Worm (Caenorhabditis elegans) whole organism, late embryonic: ENCODE measurements around the gene F37C12.21.

Source experiments
- C38D4.7 ChIP-seq: fragments of 200-800 bp; sonication (Bioruptor generic); optimal IDR thresholded peaks from 2 replicates; lab custom pipeline; 2018; ENCODE audit warnings: mild to moderate bottlenecking, missing genetic modification characterization, moderate library complexity, missing compliant biosample characterization
- K09A11.1 ChIP-seq: sonication (generic microtip); optimal IDR thresholded peaks from 2 replicates; lab custom pipeline; 2017; ENCODE audit warnings: antibody characterized with exemption, mild to moderate bottlenecking, missing genetic modification characterization, missing compliant biosample characterization; ENCODE audit not compliant: insufficient read depth
- T23F11.4 ChIP-seq: fragments of 200-800 bp; sonication (Bioruptor generic); optimal IDR thresholded peaks from 2 replicates; lab custom pipeline; 2018; ENCODE audit warnings: mild to moderate bottlenecking, missing genetic modification characterization, missing compliant biosample characterization
- Y22D7AL.16 ChIP-seq: sonication (generic microtip); optimal IDR thresholded peaks from 2 replicates; lab custom pipeline; 2016; ENCODE audit warnings: missing genetic modification characterization, missing compliant biosample characterization
- ahr-1 ChIP-seq: sonication (generic microtip); optimal IDR thresholded peaks from 2 replicates; lab custom pipeline; 2016; ENCODE audit warnings: missing genetic modification characterization, missing compliant biosample characterization
- ama-1 ChIP-seq: fragments of 150-350 bp; optimal IDR thresholded peaks from 2 replicates; lab custom pipeline; 2014
- ceh-18 ChIP-seq: sonication (generic microtip); optimal IDR thresholded peaks from 2 replicates; lab custom pipeline; 2016; ENCODE audit warnings: missing genetic modification characterization, missing compliant biosample characterization
- ceh-19 ChIP-seq: fragments of 200-800 bp; sonication (Bioruptor generic); optimal IDR thresholded peaks from 2 replicates; lab custom pipeline; 2018; ENCODE audit warnings: mild to moderate bottlenecking, missing genetic modification characterization, missing compliant biosample characterization
- ceh-2 ChIP-seq: sonication (generic microtip); optimal IDR thresholded peaks from 2 replicates; lab custom pipeline; 2016; ENCODE audit warnings: missing genotype, missing genetic modification characterization, missing compliant biosample characterization
- ceh-24 ChIP-seq: sonication (generic microtip); optimal IDR thresholded peaks from 2 replicates; lab custom pipeline; 2016; ENCODE audit warnings: mild to moderate bottlenecking, missing genetic modification characterization, missing compliant biosample characterization
- ceh-30 ChIP-seq: fragments of 150-350 bp; optimal IDR thresholded peaks from 2 replicates; lab custom pipeline; 2014; ENCODE audit warnings: missing biosample characterization, missing genetic modification characterization
- ceh-34 ChIP-seq: sonication (generic microtip); optimal IDR thresholded peaks from 2 replicates; lab custom pipeline; 2016; ENCODE audit warnings: mild to moderate bottlenecking, missing genetic modification characterization, missing compliant biosample characterization
- ceh-45 ChIP-seq: fragments of 200-800 bp; sonication (Bioruptor generic); IDR thresholded peaks from 2 replicates; pipeline ENCODE4 v1.3.6; 2022; ENCODE audit warnings: missing genetic modification reagents, missing genetic modification characterization, missing compliant biosample characterization
- ceh-48 ChIP-seq: sonication (generic microtip); optimal IDR thresholded peaks from 2 replicates; lab custom pipeline; 2016; ENCODE audit warnings: missing genetic modification characterization, inconsistent platforms, missing compliant biosample characterization
- ceh-6 ChIP-seq: fragments of 200-800 bp; sonication (Bioruptor generic); optimal IDR thresholded peaks from 2 replicates; lab custom pipeline; 2018; ENCODE audit warnings: mild to moderate bottlenecking, missing genetic modification characterization, missing compliant biosample characterization
- elt-2 ChIP-seq: sonication (generic microtip); optimal IDR thresholded peaks from 2 replicates; lab custom pipeline; 2016; ENCODE audit warnings: missing genetic modification reagents, missing genetic modification characterization, missing compliant biosample characterization
- elt-4 ChIP-seq: sonication (generic microtip); optimal IDR thresholded peaks from 2 replicates; lab custom pipeline; 2016; ENCODE audit warnings: missing genetic modification characterization, missing compliant biosample characterization
- ets-4 ChIP-seq: sonication (generic microtip); optimal IDR thresholded peaks from 2 replicates; lab custom pipeline; 2016; ENCODE audit warnings: missing genetic modification characterization, missing compliant biosample characterization
- eyg-1 ChIP-seq: sonication (generic microtip); optimal IDR thresholded peaks from 2 replicates; lab custom pipeline; 2016; ENCODE audit warnings: missing genotype, missing genetic modification characterization, missing compliant biosample characterization
- fkh-10 ChIP-seq: fragments of 150-350 bp; optimal IDR thresholded peaks from 2 replicates; lab custom pipeline; 2014; ENCODE audit warnings: missing biosample characterization, missing genetic modification reagents, missing genetic modification characterization
- fkh-6 ChIP-seq: sonication (generic microtip); optimal IDR thresholded peaks from 2 replicates; lab custom pipeline; 2016; ENCODE audit warnings: missing genetic modification characterization, missing compliant biosample characterization
- hlh-13 ChIP-seq: fragments of 200-800 bp; sonication (Bioruptor generic); optimal IDR thresholded peaks from 2 replicates; lab custom pipeline; 2018; ENCODE audit warnings: mild to moderate bottlenecking, missing genetic modification characterization, missing compliant biosample characterization
- hlh-6 ChIP-seq: sonication (generic microtip); optimal IDR thresholded peaks from 2 replicates; lab custom pipeline; 2016; ENCODE audit warnings: missing genotype, missing genetic modification characterization, missing compliant biosample characterization
- lin-11 ChIP-seq: fragments of 200-800 bp; sonication (Bioruptor generic); optimal IDR thresholded peaks from 2 replicates; lab custom pipeline; 2018; ENCODE audit warnings: mild to moderate bottlenecking, missing genetic modification characterization, missing compliant biosample characterization
- madf-2 ChIP-seq: sonication (generic microtip); optimal IDR thresholded peaks from 2 replicates; lab custom pipeline; 2017; ENCODE audit warnings: missing genetic modification characterization, missing compliant biosample characterization
- mec-3 ChIP-seq: sonication (generic microtip); optimal IDR thresholded peaks from 2 replicates; lab custom pipeline; 2016; ENCODE audit warnings: borderline replicate concordance, missing genetic modification characterization, missing compliant biosample characterization
- nhr-11 ChIP-seq: fragments of 150-350 bp; optimal IDR thresholded peaks from 2 replicates; lab custom pipeline; 2014; ENCODE audit warnings: missing biosample characterization, missing genetic modification characterization
- nhr-232 ChIP-seq: sonication (generic microtip); optimal IDR thresholded peaks from 2 replicates; lab custom pipeline; 2016; ENCODE audit warnings: missing genetic modification characterization, missing compliant biosample characterization
- npax-4 ChIP-seq: sonication (generic microtip); optimal IDR thresholded peaks from 2 replicates; lab custom pipeline; 2016; ENCODE audit warnings: missing genetic modification characterization, missing compliant biosample characterization
- pag-3 ChIP-seq: sonication (generic microtip); optimal IDR thresholded peaks from 2 replicates; lab custom pipeline; 2016; ENCODE audit warnings: missing compliant biosample characterization, missing genetic modification characterization, borderline replicate concordance
- pax-1 ChIP-seq: fragments of 150-350 bp; optimal IDR thresholded peaks from 2 replicates; lab custom pipeline; 2014; ENCODE audit warnings: missing biosample characterization, missing genetic modification characterization
- pha-2 ChIP-seq: sonication (generic microtip); optimal IDR thresholded peaks from 2 replicates; lab custom pipeline; 2017; ENCODE audit warnings: mild to moderate bottlenecking, missing genetic modification characterization, missing compliant biosample characterization
- pha-4 ChIP-seq: fragments of 150-350 bp; optimal IDR thresholded peaks from 2 replicates; lab custom pipeline; 2018; ENCODE audit warnings: missing biosample characterization, missing genetic modification reagents, missing genetic modification characterization
- pqm-1 ChIP-seq: sonication (generic microtip); optimal IDR thresholded peaks from 2 replicates; lab custom pipeline; 2016; ENCODE audit warnings: missing genetic modification characterization, missing compliant biosample characterization
- pros-1 ChIP-seq: fragments of 150-350 bp; optimal IDR thresholded peaks from 2 replicates; lab custom pipeline; 2014; ENCODE audit warnings: missing biosample characterization, missing genetic modification reagents, missing genetic modification characterization
- ref-2 ChIP-seq: sonication (generic microtip); optimal IDR thresholded peaks from 2 replicates; lab custom pipeline; 2016; ENCODE audit warnings: missing genetic modification characterization, missing compliant biosample characterization
- rnt-1 ChIP-seq: sonication (generic microtip); optimal IDR thresholded peaks from 2 replicates; lab custom pipeline; 2016; ENCODE audit warnings: missing genetic modification characterization, missing compliant biosample characterization
- sdc-2 ChIP-seq: sonication (generic microtip); optimal IDR thresholded peaks from 2 replicates; lab custom pipeline; 2016; ENCODE audit warnings: missing genotype, missing genetic modification characterization, missing compliant biosample characterization
- sox-2 ChIP-seq: fragments of 200-800 bp; sonication (Bioruptor generic); IDR thresholded peaks from 2 replicates; pipeline ENCODE4 v1.3.6; 2022; ENCODE audit warnings: missing genetic modification reagents, missing genetic modification characterization, missing compliant biosample characterization
- sox-4 ChIP-seq: sonication (generic microtip); optimal IDR thresholded peaks from 2 replicates; lab custom pipeline; 2017; ENCODE audit warnings: mild to moderate bottlenecking, missing genetic modification characterization, inconsistent platforms, missing compliant biosample characterization
- syd-9 ChIP-seq: sonication (generic microtip); optimal IDR thresholded peaks from 2 replicates; lab custom pipeline; 2016; ENCODE audit warnings: mild to moderate bottlenecking, missing genetic modification characterization, moderate library complexity, missing compliant biosample characterization
- ttx-3 ChIP-seq: sonication (generic microtip); optimal IDR thresholded peaks from 2 replicates; lab custom pipeline; 2016; ENCODE audit warnings: missing genetic modification reagents, missing genetic modification characterization, missing compliant biosample characterization
- unc-3 ChIP-seq, 2 experiments: fragments of 200-800 bp in 1 of 2; sonication (Bioruptor generic) in 1 of 2; sonication (generic microtip) in 1 of 2; conservative IDR thresholded peaks in 1 of 2; optimal IDR thresholded peaks in 1 of 2; 2 replicates each; pipeline versions ENCODE4 v1.3.6 to Lab custom; 2016 to 2022; ENCODE audit warnings: missing compliant biosample characterization in 2 of 2, missing genetic modification characterization in 2 of 2, missing genetic modification reagents in 1 of 2
- unc-55 ChIP-seq: sonication (generic microtip); optimal IDR thresholded peaks from 2 replicates; lab custom pipeline; 2017; ENCODE audit warnings: missing biosample characterization, missing genetic modification reagents, missing genetic modification characterization
- ztf-16 ChIP-seq: sonication (generic microtip); optimal IDR thresholded peaks from 2 replicates; lab custom pipeline; 2017; ENCODE audit warnings: missing genetic modification characterization, missing compliant biosample characterization

Gene F37C12.21

DNA sequence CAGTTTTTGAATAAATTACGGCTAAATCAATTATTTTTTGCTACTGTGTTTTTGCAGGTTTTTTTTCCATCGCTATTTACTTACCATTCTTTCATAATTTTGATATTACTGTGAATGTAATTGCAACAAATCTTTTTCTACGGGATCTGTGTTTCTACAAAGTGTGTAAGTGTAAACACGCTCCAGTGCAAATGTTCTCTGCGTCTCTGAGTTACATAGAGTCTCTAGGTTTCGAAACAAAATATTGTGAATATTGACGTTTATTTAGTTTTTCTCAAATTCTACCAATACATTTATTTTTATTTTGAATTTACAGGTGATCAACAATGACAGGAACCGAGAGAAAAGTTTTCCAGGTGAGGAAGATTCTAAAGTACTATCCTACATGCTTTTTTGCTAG, 4.1 kb upstream of the F37C12.21 start, which contains the start of gene yju-2 (continued):
- TF ChIP-seq T23F11.4 (GFP tag; lab: Kevin White, UChicago) (no peak), hlh-13 (GFP tag; lab: Kevin White, UChicago) (no peak), pag-3 (tag; lab: Kevin White, UChicago) (no peak), K09A11.1 (no peak), ceh-6 (no peak), ceh-24 (tag; lab: Kevin White, UChicago) (no peak), ceh-34 (no peak), fkh-10 (GFP tag; lab: Kevin White, UChicago) (no peak), syd-9 (no peak), ceh-45 (GFP tag; lab: Robert Waterston, UW) (no peak), pros-1 (tag; lab: Kevin White, UChicago) (no peak), hlh-6 (tag; lab: Kevin White, UChicago) (no peak), pha-4 (tag; lab: Kevin White, UChicago) (no peak), pha-2 (tag; lab: Kevin White, UChicago) (no peak), unc-55 (GFP tag; lab: Kevin White, UChicago) (no peak), ceh-2 (tag; lab: Kevin White, UChicago) (peak; percentile 51), sox-4 (tag; lab: Kevin White, UChicago) (no peak), eyg-1 (tag; lab: Kevin White, UChicago) (no peak), npax-4 (tag; lab: Kevin White, UChicago) (no peak), nhr-232 (tag; lab: Kevin White, UChicago) (no peak), ama-1 (lab: Kevin White, UChicago) (no peak), ztf-16 (tag; lab: Kevin White, UChicago) (no peak), ref-2 (peak; percentile 47), ets-4 (tag; lab: Kevin White, UChicago) (peak; percentile 22), sox-2 (GFP tag; lab: Robert Waterston, UW) (no peak), elt-2 (tag; lab: Kevin White, UChicago) (no peak), unc-3 (GFP tag; conservative IDR thresholded peaks at IDR 0.05; lab: Robert Waterston, UW) (no peak), unc-3 (tag; optimal IDR thresholded peaks at IDR 0.05; lab: Kevin White, UChicago) (no peak), mec-3 (tag; lab: Kevin White, UChicago) (no peak), nhr-11 (tag; lab: Kevin White, UChicago) (no peak), ceh-48 (tag; lab: Kevin White, UChicago) (no peak), pqm-1 (tag; lab: Kevin White, UChicago) (no peak), lin-11 (tag; lab: Kevin White, UChicago) (no peak)

DNA sequence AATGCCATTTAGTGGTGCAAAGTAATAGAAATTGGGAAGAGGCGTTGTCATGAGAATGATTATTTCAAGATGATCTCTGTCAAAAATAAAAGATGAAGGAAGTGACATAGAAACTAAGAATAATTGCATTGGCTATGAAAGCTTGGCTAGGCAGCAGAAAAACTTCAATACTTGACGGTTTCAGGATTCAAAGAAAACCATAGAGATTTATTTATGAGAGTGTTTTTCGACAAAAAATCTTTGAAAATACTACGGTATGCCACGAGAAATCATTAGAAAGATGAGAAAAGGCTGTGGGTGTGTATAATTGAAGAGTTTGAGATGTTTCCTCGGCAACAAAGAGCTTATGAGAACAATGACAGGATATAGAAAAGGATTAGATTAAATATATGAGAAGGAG, 2.7 kb upstream of the F37C12.21 start, which contains the start of gene F37C12.14:
TSS of gene F37C12.14 (minus strand) at position 101 of the 400 bp plus-strand sequence.
- TF ChIP-seq hlh-6 (tag; lab: Kevin White, UChicago) = no peak
- no peak for TF ChIP-seq elt-4 (tag; lab: Kevin White, UChicago)
- TF ChIP-seq ceh-6 = no peak
- TF ChIP-seq unc-55 (GFP tag; lab: Kevin White, UChicago) = no peak
- no peak for TF ChIP-seq rnt-1 (tag; lab: Kevin White, UChicago)
- no peak for TF ChIP-seq ama-1 (lab: Kevin White, UChicago)
- TF ChIP-seq ahr-1 (tag; lab: Kevin White, UChicago) = no peak
- no peak for TF ChIP-seq sox-2 (GFP tag; lab: Robert Waterston, UW)
- TF ChIP-seq, all 69 proteins: peak for 0

- TF ChIP-seq ets-4 (tag; lab: Kevin White, UChicago) (no peak), fkh-10 (GFP tag; lab: Kevin White, UChicago) (no peak), pax-1 (tag; lab: Kevin White, UChicago) (no peak), madf-2 (tag; lab: Kevin White, UChicago) (no peak), ceh-45 (GFP tag; lab: Robert Waterston, UW) (no peak), sdc-2 (tag; lab: Kevin White, UChicago) (no peak), unc-55 (GFP tag; lab: Kevin White, UChicago) (peak; percentile 32), ceh-18 (tag; lab: Kevin White, UChicago) (peak; percentile 45), C38D4.7 (no peak), ceh-2 (tag; lab: Kevin White, UChicago) (no peak), pha-4 (tag; lab: Kevin White, UChicago) (no peak), nhr-11 (tag; lab: Kevin White, UChicago) (no peak), ttx-3 (tag; lab: Kevin White, UChicago) (no peak), ref-2 (peak; percentile 11), ceh-34 (peak; percentile 47), ztf-16 (tag; lab: Kevin White, UChicago) (no peak), rnt-1 (tag; lab: Kevin White, UChicago) (peak; percentile 19), pros-1 (tag; lab: Kevin White, UChicago) (no peak), fkh-6 (tag; lab: Kevin White, UChicago) (no peak), ceh-30 (tag; lab: Kevin White, UChicago) (no peak), pag-3 (tag; lab: Kevin White, UChicago) (no peak), pqm-1 (tag; lab: Kevin White, UChicago) (no peak), Y22D7AL.16 (tag; lab: Kevin White, UChicago) (no peak), ceh-48 (tag; lab: Kevin White, UChicago) (peak; percentile 19), ceh-19 (GFP tag; lab: Kevin White, UChicago) (no peak), sox-2 (GFP tag; lab: Robert Waterston, UW) (no peak), elt-2 (tag; lab: Kevin White, UChicago) (peak; percentile 21)
Measured at ce11 chrIII:7189581-7190128, 1.5 kb downstream of the F37C12.21 start, which contains the start of gene rps-21. Gene rps-21 (minus strand): TSS chrIII:7189631.
